Fruit fly (Drosophila melanogaster): ENCODE data around the gene GATAe.

- TF ChIP-seq CG4424 (GFP tag; optimal IDR thresholded peaks at IDR 0.05) (no peak), psq (GFP tag; optimal IDR thresholded peaks at IDR 0.05) (no peak), CG4328 (GFP tag; optimal IDR thresholded peaks at IDR 0.05) (no peak), CG6813 (GFP tag; optimal IDR thresholded peaks at IDR 0.05) (no peak), Oaz (GFP tag; IDR thresholded peaks at IDR 0.05) (no peak), stc (GFP tag; IDR thresholded peaks at IDR 0.05) (no peak), Lhr (GFP tag; optimal IDR thresholded peaks at IDR 0.05) (no peak), CG8089 (GFP tag; optimal IDR thresholded peaks at IDR 0.05) (no peak), TFAM (GFP tag; optimal IDR thresholded peaks at IDR 0.05) (no peak), CG6254 (GFP tag; optimal IDR thresholded peaks at IDR 0.05) (peak; percentile 99), CG31388 (GFP tag; optimal IDR thresholded peaks at IDR 0.05) (no peak), Optix (GFP tag; IDR thresholded peaks at IDR 0.05) (no peak), Spps (tag; optimal IDR thresholded peaks at IDR 0.05) (no peak), Tbp (GFP tag; optimal IDR thresholded peaks at IDR 0.05) (no peak)
These were observed 36.5 kb upstream of the GATAe start, which contains the start of gene mor for dm6 chr3R:15972298-15972978.

All from whole organism, embryonic.